Fruit fly (Drosophila melanogaster): ENCODE data around the gene CG11584.

Gene CG11584

dm6 chrX:14218045-14218483 is 37.2 kb downstream of the CG11584 start (continued):
- TF ChIP-seq jing (GFP tag; optimal IDR thresholded peaks at IDR 0.05) (peak; percentile 57), seq (GFP tag; IDR thresholded peaks at IDR 0.05) (peak; percentile 80), ara (GFP tag; IDR thresholded peaks at IDR 0.05) (peak; percentile 82), CG15269 (tag; optimal IDR thresholded peaks at IDR 0.05) (peak; percentile 92), CG4282 (GFP tag; optimal IDR thresholded peaks at IDR 0.05) (no peak), p53 (GFP tag; optimal IDR thresholded peaks at IDR 0.05) (peak; percentile 25), Rfx (GFP tag; IDR thresholded peaks at IDR 0.05) (peak; percentile 92), sc (optimal IDR thresholded peaks at IDR 0.05) (no peak), sc (GFP tag; optimal IDR thresholded peaks at IDR 0.05) (peak; percentile 67), CrebB (tag; optimal IDR thresholded peaks at IDR 0.05) (peak; percentile 72), CG2116 (GFP tag; optimal IDR thresholded peaks at IDR 0.05) (peak; percentile 40), br (optimal IDR thresholded peaks at IDR 0.05) (no peak), Gug (GFP tag; IDR thresholded peaks at IDR 0.05) (peak; percentile 44; the same call in 2 of the 4 replicates), CG7556 (GFP tag; optimal IDR thresholded peaks at IDR 0.05) (peak; percentile 91), CG7786 (GFP tag; optimal IDR thresholded peaks at IDR 0.05) (peak; percentile 59), knrl (GFP tag; IDR thresholded peaks at IDR 0.05; ENCODE audit: partially characterized antibody) (no peak), CG8359 (GFP tag; optimal IDR thresholded peaks at IDR 0.05; ENCODE audit: borderline replicate concordance) (peak; percentile 74), eve (GFP tag; optimal IDR thresholded peaks at IDR 0.05) (no peak), C15 (GFP tag; IDR thresholded peaks at IDR 0.05) (peak; percentile 81; the same call in 2 of the 3 replicates), CG14014 (GFP tag; IDR thresholded peaks at IDR 0.05) (peak; percentile 84), dm (GFP tag; optimal IDR thresholded peaks at IDR 0.05) (no peak), CG1233 (GFP tag; optimal IDR thresholded peaks at IDR 0.05) (peak; percentile 83), H2.0 (GFP tag; IDR thresholded peaks at IDR 0.05) (peak; percentile 88), CG6683 (GFP tag; optimal IDR thresholded peaks at IDR 0.05) (peak; percentile 79), btn (GFP tag; optimal IDR thresholded peaks at IDR 0.05) (peak; percentile 34), Dip2 (GFP tag; IDR thresholded peaks at IDR 0.05) (no peak), fd3F (GFP tag; optimal IDR thresholded peaks at IDR 0.05) (peak; percentile 81), HLHmδ (GFP tag; optimal IDR thresholded peaks at IDR 0.05) (no peak), z (GFP tag; IDR thresholded peaks at IDR 0.05) (no peak), Aef1 (GFP tag; IDR thresholded peaks at IDR 0.05) (peak; percentile 84), CG5245 (GFP tag; optimal IDR thresholded peaks at IDR 0.05) (peak; percentile 79), Ravus (GFP tag; IDR thresholded peaks at IDR 0.05) (peak; percentile 64), Bgb (GFP tag; IDR thresholded peaks at IDR 0.05; ENCODE audit: partially characterized antibody) (no peak), CG9797 (GFP tag; optimal IDR thresholded peaks at IDR 0.05) (no peak), slbo (GFP tag; IDR thresholded peaks at IDR 0.05) (peak; percentile 89), kni (GFP tag; optimal IDR thresholded peaks at IDR 0.05) (no peak), en (GFP tag; optimal IDR thresholded peaks at IDR 0.05) (peak; percentile 45), CG6813 (GFP tag; optimal IDR thresholded peaks at IDR 0.05) (peak; percentile 83), CG18764 (GFP tag; optimal IDR thresholded peaks at IDR 0.05) (peak; percentile 73), Nf-YB (GFP tag; optimal IDR thresholded peaks at IDR 0.05) (peak; percentile 72), CG12391 (tag; optimal IDR thresholded peaks at IDR 0.05) (peak; percentile 91), disco-r (GFP tag; optimal IDR thresholded peaks at IDR 0.05) (peak; percentile 39), zfh1 (GFP tag; IDR thresholded peaks at IDR 0.05) (peak; percentile 90), CG9932 (GFP tag; IDR thresholded peaks at IDR 0.05) (peak; percentile 85), Blimp-1 (GFP tag; optimal IDR thresholded peaks at IDR 0.05) (peak; percentile 88), sr (GFP tag; IDR thresholded peaks at IDR 0.05) (no peak), CG8281 (tag; optimal IDR thresholded peaks at IDR 0.05) (peak; percentile 55), Camta (GFP tag; optimal IDR thresholded peaks at IDR 0.05) (peak; percentile 75), CG15601 (tag; optimal IDR thresholded peaks at IDR 0.05) (peak; percentile 83), CG15073 (GFP tag; optimal IDR thresholded peaks at IDR 0.05) (peak; percentile 36), NfI (GFP tag; optimal IDR thresholded peaks at IDR 0.05) (peak; percentile 78), CG5953 (GFP tag; IDR thresholded peaks at IDR 0.05) (peak; percentile 69; the same call in 1 of the 2 replicates)
